Fruit fly (Drosophila melanogaster) whole organism, embryonic: Measurements from ENCODE around the gene caps.

Source experiments
- B-H2 ChIP-seq: fragments of 200-800 bp; sonication (Bioruptor generic); optimal IDR thresholded peaks from 2 replicates; lab custom pipeline; 2018; ENCODE audit warnings: missing biosample characterization, mild to moderate bottlenecking, missing genetic modification characterization
- BEAF-32 ChIP-seq: fragments of 200-800 bp; sonication (Bioruptor generic); optimal IDR thresholded peaks from 3 replicates; lab custom pipeline; 2017; ENCODE audit warnings: missing biosample characterization, missing genetic modification characterization, mild to moderate bottlenecking, moderate library complexity, missing genetic modification reagents
- Bdp1 ChIP-seq: fragments of 200-800 bp; sonication (Bioruptor generic); optimal IDR thresholded peaks from 3 replicates; lab custom pipeline; 2016; ENCODE audit warnings: missing biosample characterization, missing genetic modification characterization
- CG1024 ChIP-seq: fragments of 200-800 bp; sonication (Bioruptor generic); IDR thresholded peaks from 2 replicates; pipeline ENCODE4 v1.3.6; 2022; ENCODE audit warnings: missing biosample characterization, missing genetic modification characterization
- CG10274 ChIP-seq: fragments of 200-800 bp; sonication (Bioruptor generic); optimal IDR thresholded peaks from 3 replicates; lab custom pipeline; 2017; ENCODE audit warnings: missing biosample characterization, mild to moderate bottlenecking, missing genetic modification characterization
- CG10462 ChIP-seq: fragments of 200-800 bp; sonication (Bioruptor generic); optimal IDR thresholded peaks from 2 replicates; lab custom pipeline; 2016; ENCODE audit warnings: missing biosample characterization, missing genetic modification characterization
- CG10654 ChIP-seq: fragments of 200-800 bp; sonication (Bioruptor generic); optimal IDR thresholded peaks from 2 replicates; lab custom pipeline; 2016; ENCODE audit warnings: missing biosample characterization, missing genetic modification characterization
- CG10979 ChIP-seq: fragments of 200-800 bp; sonication (Bioruptor generic); optimal IDR thresholded peaks from 2 replicates; lab custom pipeline; 2018; ENCODE audit warnings: missing biosample characterization, mild to moderate bottlenecking, missing genetic modification characterization, moderate library complexity
- CG12104 ChIP-seq: fragments of 200-800 bp; sonication (Bioruptor generic); optimal IDR thresholded peaks from 3 replicates; lab custom pipeline; 2016; ENCODE audit warnings: missing biosample characterization, missing genetic modification characterization
- CG1233 ChIP-seq: fragments of 200-800 bp; sonication (Bioruptor generic); optimal IDR thresholded peaks from 4 replicates; lab custom pipeline; 2018; ENCODE audit warnings: missing biosample characterization, mild to moderate bottlenecking, missing genetic modification characterization
- CG16815 ChIP-seq: fragments of 200-800 bp; sonication (Bioruptor generic); optimal IDR thresholded peaks from 3 replicates; lab custom pipeline; 2017; ENCODE audit warnings: missing biosample characterization, mild to moderate bottlenecking, missing genetic modification characterization
- CG2889 ChIP-seq: fragments of 200-800 bp; sonication (Bioruptor generic); IDR thresholded peaks from 3 replicates; pipeline ENCODE4 v1.3.6; 2022; ENCODE audit warnings: missing biosample characterization, missing genetic modification characterization
- CG32767 ChIP-seq: fragments of 200-800 bp; sonication (Bioruptor generic); IDR thresholded peaks from 2 replicates; pipeline ENCODE4 v1.3.6; 2022; ENCODE audit warnings: missing biosample characterization, missing genetic modification characterization
- CG33557 ChIP-seq: fragments of 200-800 bp; sonication (Bioruptor generic); optimal IDR thresholded peaks from 2 replicates; lab custom pipeline; 2019; ENCODE audit warnings: missing biosample characterization, mild to moderate bottlenecking, missing genetic modification characterization, moderate library complexity
- CG3847 ChIP-seq: fragments of 200-800 bp; sonication (Bioruptor generic); IDR thresholded peaks from 2 replicates; pipeline ENCODE4 v1.3.6; 2022; ENCODE audit warnings: missing biosample characterization, missing genetic modification characterization
- CG43689 ChIP-seq: fragments of 200-800 bp; sonication (Bioruptor generic); IDR thresholded peaks from 2 replicates; pipeline ENCODE4 v1.3.6; 2022; ENCODE audit warnings: missing biosample characterization, missing genetic modification characterization
- CG4404 ChIP-seq: fragments of 200-800 bp; sonication (Bioruptor generic); IDR thresholded peaks from 2 replicates; pipeline ENCODE4 v1.3.6; 2022; ENCODE audit warnings: missing biosample characterization, missing genetic modification characterization
- CG4424 ChIP-seq: fragments of 200-800 bp; sonication (Bioruptor generic); optimal IDR thresholded peaks from 3 replicates; lab custom pipeline; 2016; ENCODE audit warnings: missing biosample characterization, missing genetic modification characterization
- CG8944 ChIP-seq: fragments of 200-800 bp; sonication (Bioruptor generic); optimal IDR thresholded peaks from 3 replicates; lab custom pipeline; 2016; ENCODE audit warnings: missing biosample characterization, missing genetic modification characterization
- CG9215 ChIP-seq: fragments of 200-800 bp; sonication (Bioruptor generic); IDR thresholded peaks from 2 replicates; pipeline ENCODE4 v1.3.6; 2022; ENCODE audit warnings: missing biosample characterization, missing genetic modification characterization
- D ChIP-seq, 2 experiments: fragments of 200-800 bp in 1 of 2; fragments of >200 bp in 1 of 2; sonication (Bioruptor generic) in 1 of 2; optimal IDR thresholded peaks; 2 replicates in 1 of 2; 3 replicates in 1 of 2; lab custom pipeline; 2017; ENCODE audit warnings: mild to moderate bottlenecking in 1 of 2, missing biosample characterization in 1 of 2, missing genetic modification characterization in 1 of 2, missing genetic modification reagents in 1 of 2
- Drgx ChIP-seq: fragments of 200-800 bp; sonication (Bioruptor generic); IDR thresholded peaks from 2 replicates; pipeline ENCODE4 v1.3.6; 2022; ENCODE audit warnings: missing biosample characterization, missing genetic modification characterization
- Eip74EF ChIP-seq, 2 experiments: fragments of 200-800 bp in 1 of 2; fragments of >200 bp in 1 of 2; sonication (Bioruptor generic) in 1 of 2; optimal IDR thresholded peaks; 2 replicates each; lab custom pipeline; 2017 to 2019; ENCODE audit warnings: missing biosample characterization in 2 of 2, missing genetic modification characterization in 2 of 2, mild to moderate bottlenecking in 1 of 2, moderate library complexity in 1 of 2
- H2.0 ChIP-seq: fragments of 200-800 bp; sonication (Bioruptor generic); IDR thresholded peaks from 2 replicates; pipeline ENCODE4 v1.3.6; 2022; ENCODE audit warnings: missing biosample characterization, missing genetic modification characterization
- Kr ChIP-seq: fragments of 200-800 bp; sonication (Bioruptor generic); optimal IDR thresholded peaks from 2 replicates; lab custom pipeline; 2017; ENCODE audit warnings: missing biosample characterization, mild to moderate bottlenecking, missing genetic modification characterization
- MBD-R2 ChIP-seq: fragments of 200-800 bp; sonication (Bioruptor generic); IDR thresholded peaks from 2 replicates; pipeline ENCODE4 v1.3.6; 2022; ENCODE audit warnings: missing biosample characterization, missing genetic modification characterization
- NK7.1 ChIP-seq: fragments of 200-800 bp; sonication (Bioruptor generic); optimal IDR thresholded peaks from 3 replicates; lab custom pipeline; 2016; ENCODE audit warnings: missing biosample characterization, missing genetic modification characterization
- Sox102F ChIP-seq: fragments of 200-800 bp; sonication (Bioruptor generic); optimal IDR thresholded peaks from 2 replicates; lab custom pipeline; 2018; ENCODE audit warnings: missing biosample characterization, mild to moderate bottlenecking, missing genetic modification characterization, moderate library complexity
- Tbp ChIP-seq: fragments of >200 bp; optimal IDR thresholded peaks from 2 replicates; lab custom pipeline; 2018; ENCODE audit warnings: missing biosample characterization, missing genetic modification characterization
- amos ChIP-seq: fragments of 200-800 bp; sonication (Bioruptor generic); IDR thresholded peaks from 2 replicates; pipeline ENCODE4 v1.3.6; 2022; ENCODE audit warnings: missing biosample characterization, missing genetic modification characterization; ENCODE audit not compliant: partially characterized antibody
- ara ChIP-seq: fragments of 200-800 bp; sonication (Bioruptor generic); IDR thresholded peaks from 2 replicates; pipeline ENCODE4 v1.3.6; 2022; ENCODE audit warnings: missing biosample characterization, missing genetic modification characterization
- ase ChIP-seq: fragments of 200-800 bp; sonication (Bioruptor generic); IDR thresholded peaks from 3 replicates; pipeline ENCODE4 v1.3.6; 2022; ENCODE audit warnings: missing biosample characterization, missing genetic modification characterization
- ato ChIP-seq: fragments of 200-800 bp; sonication (Bioruptor generic); IDR thresholded peaks from 2 replicates; pipeline ENCODE4 v1.3.6; 2022; ENCODE audit warnings: missing biosample characterization, missing genetic modification characterization; ENCODE audit not compliant: partially characterized antibody
- bigmax ChIP-seq: fragments of 200-800 bp; sonication (Bioruptor generic); optimal IDR thresholded peaks from 2 replicates; lab custom pipeline; 2018; ENCODE audit warnings: missing biosample characterization, mild to moderate bottlenecking, missing genetic modification characterization
- crol ChIP-seq: fragments of 200-800 bp; sonication (Bioruptor generic); IDR thresholded peaks from 2 replicates; pipeline ENCODE4 v1.3.6; 2022; ENCODE audit warnings: missing biosample characterization, missing genetic modification characterization
- disco-r ChIP-seq: fragments of 200-800 bp; sonication (Bioruptor generic); optimal IDR thresholded peaks from 2 replicates; lab custom pipeline; 2016; ENCODE audit warnings: missing biosample characterization, missing genetic modification characterization
- hb ChIP-seq: fragments of 200-800 bp; sonication (Bioruptor generic); IDR thresholded peaks from 3 replicates; pipeline ENCODE4 v1.3.6; 2022; ENCODE audit warnings: missing biosample characterization, missing genetic modification characterization; ENCODE audit not compliant: partially characterized antibody
- hbn ChIP-seq: fragments of 200-800 bp; sonication (Bioruptor generic); IDR thresholded peaks from 2 replicates; pipeline ENCODE4 v1.3.6; 2022; ENCODE audit warnings: missing biosample characterization, missing genetic modification characterization; ENCODE audit not compliant: partially characterized antibody
- jing ChIP-seq: fragments of 200-800 bp; sonication (Bioruptor generic); optimal IDR thresholded peaks from 2 replicates; lab custom pipeline; 2018; ENCODE audit warnings: missing biosample characterization, mild to moderate bottlenecking, missing genetic modification characterization
- oc ChIP-seq: fragments of 200-800 bp; sonication (Bioruptor generic); optimal IDR thresholded peaks from 2 replicates; lab custom pipeline; 2018; ENCODE audit warnings: missing biosample characterization, mild to moderate bottlenecking, missing genetic modification characterization, moderate library complexity
- peb ChIP-seq: fragments of 200-800 bp; sonication (Bioruptor generic); IDR thresholded peaks from 2 replicates; pipeline ENCODE4 v1.3.6; 2022; ENCODE audit warnings: missing biosample characterization, missing genetic modification characterization
- pho ChIP-seq: fragments of 200-800 bp; sonication (Bioruptor generic); optimal IDR thresholded peaks from 2 replicates; lab custom pipeline; 2016; ENCODE audit warnings: missing biosample characterization, missing genetic modification characterization
- prd ChIP-seq, 3 experiments: fragments of >200 bp in 2 of 3; fragments of 200-800 bp in 1 of 3; sonication (Bioruptor generic) in 1 of 3; optimal IDR thresholded peaks in 2 of 3; IDR thresholded peaks in 1 of 3; 2 replicates in 2 of 3; 3 replicates in 1 of 3; pipeline versions ENCODE4 v1.3.6 to Lab custom; 2017 to 2022; ENCODE audit warnings: missing biosample characterization in 1 of 3, missing genetic modification characterization in 1 of 3
- seq ChIP-seq: fragments of 200-800 bp; sonication (Bioruptor generic); IDR thresholded peaks from 2 replicates; pipeline ENCODE4 v1.3.6; 2022; ENCODE audit warnings: missing biosample characterization, missing genetic modification characterization
- slou ChIP-seq: fragments of 200-800 bp; sonication (Bioruptor generic); optimal IDR thresholded peaks from 3 replicates; lab custom pipeline; 2016; ENCODE audit warnings: missing biosample characterization, missing genetic modification characterization
- sqz ChIP-seq: fragments of 200-800 bp; sonication (Bioruptor generic); optimal IDR thresholded peaks from 3 replicates; lab custom pipeline; 2018; ENCODE audit warnings: missing biosample characterization, mild to moderate bottlenecking, missing genetic modification characterization
- toy ChIP-seq: fragments of 200-800 bp; sonication (Bioruptor generic); IDR thresholded peaks from 2 replicates; pipeline ENCODE4 v1.3.6; 2022; ENCODE audit warnings: missing biosample characterization, missing genetic modification characterization
- tx ChIP-seq: fragments of 200-800 bp; sonication (Bioruptor generic); optimal IDR thresholded peaks from 2 replicates; lab custom pipeline; 2016; ENCODE audit warnings: missing biosample characterization, missing genetic modification characterization
- vvl ChIP-seq: fragments of 200-800 bp; sonication (Bioruptor generic); IDR thresholded peaks from 2 replicates; pipeline ENCODE4 v1.3.6; 2022; ENCODE audit warnings: missing biosample characterization, missing genetic modification characterization
- zen ChIP-seq: fragments of 200-800 bp; sonication (Bioruptor generic); optimal IDR thresholded peaks from 3 replicates; lab custom pipeline; 2018; ENCODE audit warnings: missing biosample characterization, mild to moderate bottlenecking, missing genetic modification characterization, moderate library complexity

caps gene

dm6 chr3L:13213360-13213759, 15.1 kb upstream of the caps start (continued):
- peak in 1 of 2 experiments; percentile 29 for TF ChIP-seq Eip74EF (GFP tag; optimal IDR thresholded peaks at IDR 0.05; lab: Kevin White, UChicago)
- peak; percentile 72 for TF ChIP-seq CG33557 (GFP tag; lab: Kevin White, UChicago)
- no peak for TF ChIP-seq prd (optimal IDR thresholded peaks at IDR 0.05; lab: Kevin White, UChicago)
- TF ChIP-seq prd (GFP tag; IDR thresholded peaks at IDR 0.05; lab: Robert Waterston, UW) = peak; percentile 39; the same call in 1 of the 3 replicates
- peak; percentile 10 for TF ChIP-seq jing (GFP tag; lab: Kevin White, UChicago)
- TF ChIP-seq CG16815 (GFP tag; lab: Kevin White, UChicago) = peak; percentile 18
- no peak for TF ChIP-seq CG3847
- TF ChIP-seq ato (GFP tag; lab: Robert Waterston, UW) = no peak
- peak; percentile 43 for TF ChIP-seq Drgx (GFP tag; lab: Robert Waterston, UW)
- no peak for TF ChIP-seq hb (GFP tag; lab: Robert Waterston, UW)
- TF ChIP-seq ara (GFP tag; lab: Robert Waterston, UW) = peak; percentile 64
- TF ChIP-seq pho = no peak
- peak; percentile 52 for TF ChIP-seq zen (tag; lab: Kevin White, UChicago)
- no peak for TF ChIP-seq Kr (GFP tag; lab: Kevin White, UChicago)
- TF ChIP-seq CG8944 (GFP tag; lab: Kevin White, UChicago) = peak; percentile 38
- no peak for TF ChIP-seq D (optimal IDR thresholded peaks at IDR 0.05; lab: Kevin White, UChicago)
- peak; percentile 71 for TF ChIP-seq D (GFP tag; optimal IDR thresholded peaks at IDR 0.05; lab: Kevin White, UChicago)
- TF ChIP-seq ase (GFP tag; lab: Robert Waterston, UW) = no peak
- no peak for TF ChIP-seq bigmax
- TF ChIP-seq NK7.1 (GFP tag; lab: Kevin White, UChicago) = peak; percentile 7
- peak; percentile 52 for TF ChIP-seq CG10979 (tag; lab: Kevin White, UChicago)
- TF ChIP-seq CG43689 (GFP tag; lab: Robert Waterston, UW) = no peak
- no peak for TF ChIP-seq Tbp (GFP tag; lab: Kevin White, UChicago)
- no peak for TF ChIP-seq slou (GFP tag; lab: Kevin White, UChicago)
- TF ChIP-seq MBD-R2 = no peak
- no peak for TF ChIP-seq tx (GFP tag; lab: Kevin White, UChicago)
- TF ChIP-seq CG12104 = peak; percentile 44
- no peak for TF ChIP-seq disco-r
- TF ChIP-seq CG10654 (GFP tag; lab: Kevin White, UChicago) = peak; percentile 36
- TF ChIP-seq H2.0 (GFP tag; lab: Robert Waterston, UW) = peak; percentile 27; the same call in 1 of the 2 replicates
- TF ChIP-seq toy (GFP tag; lab: Robert Waterston, UW) = no peak
- TF ChIP-seq sqz (GFP tag; lab: Kevin White, UChicago) = peak; percentile 53
- TF ChIP-seq CG10274 = peak; percentile 33
- TF ChIP-seq BEAF-32 (GFP tag; lab: Kevin White, UChicago) = no peak
- TF ChIP-seq seq (GFP tag; lab: Robert Waterston, UW) = peak; percentile 65
- TF ChIP-seq CG32767 = peak; percentile 58; the same call in 1 of the 2 replicates
- no peak for TF ChIP-seq CG1024 (GFP tag; lab: Robert Waterston, UW)
- TF ChIP-seq CG4424 = peak; percentile 26
- peak; percentile 47 for TF ChIP-seq CG10462 (GFP tag; lab: Kevin White, UChicago)
- peak; percentile 78 for TF ChIP-seq oc (tag; lab: Kevin White, UChicago)
- TF ChIP-seq amos (GFP tag; lab: Robert Waterston, UW) = no peak
- peak; percentile 75 for TF ChIP-seq vvl
- TF ChIP-seq peb (GFP tag; lab: Robert Waterston, UW) = no peak
- 0 out of 2 replicates have a peak, but pooled peaks have one; percentile 11 for TF ChIP-seq CG9215 (GFP tag; lab: Robert Waterston, UW)
- peak; percentile 55 for TF ChIP-seq CG1233 (GFP tag; lab: Kevin White, UChicago)
- TF ChIP-seq CG4404 (GFP tag; lab: Robert Waterston, UW) = peak; percentile 55; the same call in 1 of the 2 replicates
- TF ChIP-seq CG2889 = no peak
- no peak for TF ChIP-seq crol
- TF ChIP-seq hbn (GFP tag; lab: Robert Waterston, UW) = no peak
- TF ChIP-seq Bdp1 (GFP tag; lab: Kevin White, UChicago) = peak; percentile 23
- TF ChIP-seq B-H2 (GFP tag; lab: Kevin White, UChicago) = no peak
- TF ChIP-seq Sox102F = peak; percentile 80
